Fruit fly (Drosophila melanogaster) whole organism, pupa: ENCODE results near the gene ddbt.

ENCODE experiments used
- CG34367 ChIP-seq: fragments of 200-800 bp; sonication (Bioruptor generic); optimal IDR thresholded peaks from 2 replicates; lab custom pipeline; 2018; ENCODE audit warnings: missing biosample characterization, mild to moderate bottlenecking, missing genetic modification characterization
- CG4496 ChIP-seq: fragments of 200-800 bp; sonication (Bioruptor generic); IDR thresholded peaks from 3 replicates; pipeline ENCODE4 v1.3.6; 2022; ENCODE audit warnings: missing biosample characterization, missing genetic modification characterization
- CG8301 ChIP-seq: fragments of 200-800 bp; sonication (Bioruptor generic); optimal IDR thresholded peaks from 2 replicates; lab custom pipeline; 2018; ENCODE audit warnings: missing biosample characterization, mild to moderate bottlenecking, missing genetic modification characterization

dm6 chr3L:324486-324885 lies 7.6 kb downstream of the ddbt start, which contains the start of gene CG32344:
- TF ChIP-seq CG4496 (GFP tag; lab: Robert Waterston, UW) (no peak), CG34367 (tag; lab: Kevin White, UChicago) (no peak), CG8301 (tag; lab: Kevin White, UChicago) (no peak)
